Worm (Caenorhabditis elegans): Measurements from ENCODE around the gene F57C12.2.

DNA sequence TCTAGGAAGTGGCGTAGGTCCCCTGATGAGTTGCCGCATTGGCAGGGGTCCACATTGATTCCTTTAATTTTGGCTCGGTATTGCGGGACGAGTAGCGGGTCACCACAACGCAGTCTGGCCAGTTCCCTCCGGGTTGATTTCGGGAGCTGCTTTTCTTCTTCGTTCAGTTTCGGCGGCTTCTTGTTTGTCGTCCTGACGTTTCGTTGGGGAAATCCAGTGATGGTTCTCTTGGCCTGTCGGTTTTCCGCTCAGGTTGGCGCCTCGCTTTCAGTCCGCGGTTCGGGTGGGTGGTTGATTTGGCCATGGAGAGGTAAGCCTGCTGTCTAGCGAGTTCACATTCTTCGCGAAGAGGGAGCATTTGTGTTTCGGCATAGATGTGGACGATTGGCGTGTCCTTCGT, 22.4 kb downstream of the F57C12.2 start:
- TF ChIP-seq tab-1 (GFP tag; IDR thresholded peaks at IDR 0.05) (no peak), flt-1 (GFP tag; IDR thresholded peaks at IDR 0.05) (no peak), ref-1 (GFP tag; conservative IDR thresholded peaks at IDR 0.05) (no peak), klf-2 (GFP tag; conservative IDR thresholded peaks at IDR 0.05) (no peak), ztf-23 (GFP tag; IDR thresholded peaks at IDR 0.05) (no peak), cog-1 (tag; optimal IDR thresholded peaks at IDR 0.05) (no peak), T22C8.4 (GFP tag; IDR thresholded peaks at IDR 0.05) (no peak), med-1 (GFP tag; optimal IDR thresholded peaks at IDR 0.05; ENCODE audit: insufficient read depth) (no peak), ztf-29 (GFP tag; IDR thresholded peaks at IDR 0.05) (no peak)

Measured in whole organism, midembryonic.